Fruit fly (Drosophila melanogaster) whole organism, embryonic: Measurements from ENCODE around the gene CG33267.

Experiments used
- Aef1 ChIP-seq: fragments of 200-800 bp; sonication (Bioruptor generic); IDR thresholded peaks from 3 replicates; pipeline ENCODE4 v1.3.6; 2022; ENCODE audit warnings: missing biosample characterization, missing genetic modification characterization
- Antp ChIP-seq: fragments of 200-800 bp; sonication (Bioruptor generic); optimal IDR thresholded peaks from 3 replicates; lab custom pipeline; 2016; ENCODE audit warnings: missing biosample characterization, missing genetic modification characterization
- Bdp1 ChIP-seq: fragments of 200-800 bp; sonication (Bioruptor generic); optimal IDR thresholded peaks from 3 replicates; lab custom pipeline; 2016; ENCODE audit warnings: missing biosample characterization, missing genetic modification characterization
- CG1024 ChIP-seq: fragments of 200-800 bp; sonication (Bioruptor generic); IDR thresholded peaks from 2 replicates; pipeline ENCODE4 v1.3.6; 2022; ENCODE audit warnings: missing biosample characterization, missing genetic modification characterization
- CG10267 ChIP-seq: fragments of 200-800 bp; sonication (Bioruptor generic); optimal IDR thresholded peaks from 2 replicates; lab custom pipeline; 2018; ENCODE audit warnings: missing biosample characterization, mild to moderate bottlenecking, missing genetic modification characterization, moderate library complexity
- CG10462 ChIP-seq: fragments of 200-800 bp; sonication (Bioruptor generic); optimal IDR thresholded peaks from 2 replicates; lab custom pipeline; 2016; ENCODE audit warnings: missing biosample characterization, missing genetic modification characterization
- CG11085 ChIP-seq: fragments of 200-800 bp; sonication (Bioruptor generic); IDR thresholded peaks from 2 replicates; pipeline ENCODE4 v1.3.6; 2022; ENCODE audit warnings: missing biosample characterization, missing genetic modification characterization
- CG11247 ChIP-seq: fragments of 200-800 bp; sonication (Bioruptor generic); IDR thresholded peaks from 2 replicates; pipeline ENCODE4 v1.3.6; 2022; ENCODE audit warnings: missing biosample characterization, missing genetic modification characterization
- CG11504 ChIP-seq: fragments of 200-800 bp; sonication (Bioruptor generic); optimal IDR thresholded peaks from 3 replicates; lab custom pipeline; 2019; ENCODE audit warnings: missing biosample characterization, mild to moderate bottlenecking, missing genetic modification characterization, moderate library complexity
- CG12744 ChIP-seq: fragments of 200-800 bp; sonication (Bioruptor generic); optimal IDR thresholded peaks from 2 replicates; lab custom pipeline; 2016; ENCODE audit warnings: missing biosample characterization, missing genetic modification characterization
- CG17385 ChIP-seq: fragments of 200-800 bp; sonication (Bioruptor generic); optimal IDR thresholded peaks from 3 replicates; lab custom pipeline; 2018; ENCODE audit warnings: missing biosample characterization, mild to moderate bottlenecking, missing genetic modification characterization
- CG18476 ChIP-seq: fragments of 200-800 bp; sonication (Bioruptor generic); optimal IDR thresholded peaks from 2 replicates; lab custom pipeline; 2016; ENCODE audit warnings: missing biosample characterization, mild to moderate bottlenecking, missing genetic modification characterization
- CG34422 ChIP-seq: fragments of 200-800 bp; sonication (Bioruptor generic); IDR thresholded peaks from 3 replicates; pipeline ENCODE4 v1.3.6; 2022; ENCODE audit warnings: missing biosample characterization, missing genetic modification characterization
- CG4360 ChIP-seq: fragments of 200-800 bp; sonication (Bioruptor generic); IDR thresholded peaks from 2 replicates; pipeline ENCODE4 v1.3.6; 2022; ENCODE audit warnings: missing biosample characterization, missing genetic modification characterization
- CG4820 ChIP-seq: fragments of 200-800 bp; sonication (Bioruptor generic); optimal IDR thresholded peaks from 3 replicates; lab custom pipeline; 2016; ENCODE audit warnings: missing biosample characterization, missing genetic modification characterization
- CG7745 ChIP-seq: fragments of 200-800 bp; sonication (Bioruptor generic); optimal IDR thresholded peaks from 2 replicates; lab custom pipeline; 2018; ENCODE audit warnings: missing biosample characterization, mild to moderate bottlenecking, missing genetic modification characterization, moderate library complexity
- CG8478 ChIP-seq: fragments of >200 bp; optimal IDR thresholded peaks from 2 replicates; lab custom pipeline; 2018
- CG8924 ChIP-seq: fragments of 200-800 bp; optimal IDR thresholded peaks from 3 replicates; lab custom pipeline; 2019; ENCODE audit warnings: missing biosample characterization, mild to moderate bottlenecking, missing genetic modification characterization, moderate library complexity
- CG8944 ChIP-seq: fragments of 200-800 bp; sonication (Bioruptor generic); optimal IDR thresholded peaks from 3 replicates; lab custom pipeline; 2016; ENCODE audit warnings: missing biosample characterization, missing genetic modification characterization
- CG9876 ChIP-seq: fragments of 200-800 bp; sonication (Bioruptor generic); optimal IDR thresholded peaks from 2 replicates; lab custom pipeline; 2016; ENCODE audit warnings: missing biosample characterization, missing genetic modification characterization
- CG9932 ChIP-seq: fragments of 200-800 bp; sonication (Bioruptor generic); IDR thresholded peaks from 2 replicates; pipeline ENCODE4 v1.3.6; 2022; ENCODE audit warnings: missing biosample characterization, missing genetic modification characterization
- CTCF ChIP-seq: fragments of 200-800 bp; sonication (Bioruptor generic); optimal IDR thresholded peaks from 2 replicates; lab custom pipeline; 2017; ENCODE audit warnings: missing biosample characterization, mild to moderate bottlenecking, missing genetic modification characterization, moderate library complexity
- Camta ChIP-seq: fragments of 200-800 bp; sonication (Bioruptor generic); optimal IDR thresholded peaks from 2 replicates; lab custom pipeline; 2016; ENCODE audit warnings: missing biosample characterization, missing genetic modification characterization
- CoRest ChIP-seq: fragments of 200-800 bp; sonication (Bioruptor generic); optimal IDR thresholded peaks from 3 replicates; lab custom pipeline; 2018; ENCODE audit warnings: missing biosample characterization, mild to moderate bottlenecking, missing genetic modification characterization, moderate library complexity
- Hsf ChIP-seq: fragments of 200-800 bp; sonication (Bioruptor generic); optimal IDR thresholded peaks from 3 replicates; lab custom pipeline; 2016; ENCODE audit warnings: missing biosample characterization, missing genetic modification characterization
- Lpt ChIP-seq: fragments of >200 bp; optimal IDR thresholded peaks from 2 replicates; lab custom pipeline; 2018; ENCODE audit warnings: missing biosample characterization, missing genetic modification characterization
- Med ChIP-seq: fragments of 200-800 bp; sonication (Bioruptor generic); peaks from one replicate; lab custom pipeline; 2016; ENCODE audit warnings: missing biosample characterization, missing genetic modification characterization, mild to moderate bottlenecking, inconsistent platforms, moderate library complexity
- NFAT ChIP-seq: fragments of 200-800 bp; sonication (Bioruptor generic); IDR thresholded peaks from 2 replicates; pipeline ENCODE4 v1.3.6; 2022; ENCODE audit warnings: missing biosample characterization, missing genetic modification characterization
- Nf-YB ChIP-seq: fragments of 200-800 bp; sonication (Bioruptor generic); optimal IDR thresholded peaks from 3 replicates; lab custom pipeline; 2019; ENCODE audit warnings: missing biosample characterization, mild to moderate bottlenecking, missing genetic modification characterization, moderate library complexity
- Pdp1 ChIP-seq, 2 experiments: fragments of 200-800 bp; sonication (Bioruptor generic); optimal IDR thresholded peaks; 3 replicates each; lab custom pipeline; 2016; ENCODE audit warnings: missing biosample characterization in 2 of 2, missing genetic modification characterization in 2 of 2, mild to moderate bottlenecking in 1 of 2, moderate library complexity in 1 of 2
- TFAM ChIP-seq: fragments of 200-800 bp; sonication (Bioruptor generic); optimal IDR thresholded peaks from 2 replicates; lab custom pipeline; 2017; ENCODE audit warnings: missing biosample characterization, missing genetic modification characterization, inconsistent platforms
- aop ChIP-seq: fragments of 200-800 bp; sonication (Bioruptor generic); IDR thresholded peaks from 2 replicates; pipeline ENCODE4 v1.3.6; 2022; ENCODE audit warnings: missing biosample characterization, missing genetic modification characterization
- ato ChIP-seq: fragments of 200-800 bp; sonication (Bioruptor generic); IDR thresholded peaks from 2 replicates; pipeline ENCODE4 v1.3.6; 2022; ENCODE audit warnings: missing biosample characterization, missing genetic modification characterization; ENCODE audit not compliant: partially characterized antibody
- bcd ChIP-seq: fragments of 200-800 bp; sonication (Bioruptor generic); optimal IDR thresholded peaks from 2 replicates; lab custom pipeline; 2017; ENCODE audit warnings: missing biosample characterization, mild to moderate bottlenecking, missing genetic modification characterization
- chif ChIP-seq, 2 experiments: fragments of 200-800 bp; sonication (Bioruptor generic); optimal IDR thresholded peaks; 3 replicates each; lab custom pipeline; 2016; ENCODE audit warnings: missing biosample characterization in 2 of 2, missing genetic modification characterization in 2 of 2
- corto ChIP-seq: fragments of 200-800 bp; sonication (Bioruptor generic); optimal IDR thresholded peaks from 2 replicates; lab custom pipeline; 2016; ENCODE audit warnings: missing biosample characterization, mild to moderate bottlenecking, missing genetic modification characterization, moderate library complexity
- crc ChIP-seq: fragments of 200-800 bp; sonication (Bioruptor generic); optimal IDR thresholded peaks from 2 replicates; lab custom pipeline; 2016; ENCODE audit warnings: missing biosample characterization, missing genetic modification characterization
- dati ChIP-seq: fragments of 200-800 bp; sonication (Bioruptor generic); IDR thresholded peaks from 2 replicates; pipeline ENCODE4 v1.3.6; 2022; ENCODE audit warnings: missing biosample characterization, missing genetic modification characterization
- insv ChIP-seq, 2 experiments: fragments of 200-800 bp; sonication (Bioruptor generic); optimal IDR thresholded peaks; 3 replicates each; lab custom pipeline; 2016 to 2018; ENCODE audit warnings: missing biosample characterization in 2 of 2, missing genetic modification characterization in 2 of 2
- kay ChIP-seq: fragments of 200-800 bp; sonication (Bioruptor generic); optimal IDR thresholded peaks from 2 replicates; lab custom pipeline; 2016; ENCODE audit warnings: missing biosample characterization, missing genetic modification characterization
- luna ChIP-seq: fragments of 200-800 bp; sonication (Bioruptor generic); optimal IDR thresholded peaks from 2 replicates; lab custom pipeline; 2016; ENCODE audit warnings: missing biosample characterization, missing genetic modification characterization
- org-1 ChIP-seq: fragments of 200-800 bp; sonication (Bioruptor generic); optimal IDR thresholded peaks from 2 replicates; lab custom pipeline; 2017; ENCODE audit warnings: missing biosample characterization, missing genetic modification characterization
- pfk ChIP-seq: fragments of 200-800 bp; sonication (Bioruptor generic); optimal IDR thresholded peaks from 2 replicates; lab custom pipeline; 2018; ENCODE audit warnings: missing biosample characterization, mild to moderate bottlenecking, missing genetic modification characterization, moderate library complexity
- pnt ChIP-seq: fragments of 200-800 bp; sonication (Bioruptor generic); optimal IDR thresholded peaks from 3 replicates; lab custom pipeline; 2016; ENCODE audit warnings: missing biosample characterization, missing genetic modification characterization
- pzg ChIP-seq: fragments of 200-800 bp; sonication (Bioruptor generic); optimal IDR thresholded peaks from 3 replicates; lab custom pipeline; 2018; ENCODE audit warnings: missing biosample characterization, mild to moderate bottlenecking, missing genetic modification characterization, moderate library complexity
- repo ChIP-seq: fragments of 200-800 bp; sonication (Bioruptor generic); optimal IDR thresholded peaks from 2 replicates; lab custom pipeline; 2016; ENCODE audit warnings: missing biosample characterization, missing genetic modification characterization
- ro ChIP-seq: fragments of 200-800 bp; sonication (Bioruptor generic); IDR thresholded peaks from 2 replicates; pipeline ENCODE4 v1.3.6; 2022; ENCODE audit warnings: missing biosample characterization, missing genetic modification characterization
- sd ChIP-seq: fragments of 200-800 bp; sonication (Bioruptor generic); optimal IDR thresholded peaks from 3 replicates; lab custom pipeline; 2018; ENCODE audit warnings: missing biosample characterization, mild to moderate bottlenecking, missing genetic modification characterization, moderate library complexity
- sens ChIP-seq: fragments of 200-800 bp; sonication (Bioruptor generic); peaks from one replicate; lab custom pipeline; 2016; ENCODE audit warnings: missing biosample characterization, missing genetic modification characterization
- sna ChIP-seq: fragments of 200-800 bp; sonication (Bioruptor generic); IDR thresholded peaks from 2 replicates; pipeline ENCODE4 v1.3.6; 2022; ENCODE audit warnings: missing biosample characterization, missing genetic modification characterization; ENCODE audit not compliant: partially characterized antibody
- twi ChIP-seq: fragments of 200-800 bp; optimal IDR thresholded peaks from 2 replicates; lab custom pipeline; 2019; ENCODE audit warnings: missing biosample characterization, mild to moderate bottlenecking, missing genetic modification characterization, moderate library complexity
- zen ChIP-seq: fragments of 200-800 bp; sonication (Bioruptor generic); optimal IDR thresholded peaks from 3 replicates; lab custom pipeline; 2018; ENCODE audit warnings: missing biosample characterization, mild to moderate bottlenecking, missing genetic modification characterization, moderate library complexity

The CG33267 gene

dm6 chr3L:11552996-11553671 is 11.1 kb upstream of the CG33267 start (continued):
- TF ChIP-seq pzg (peak; percentile 28), Camta (no peak), CG17385 (GFP tag; lab: Kevin White, UChicago) (peak; percentile 26), CG7745 (tag; lab: Kevin White, UChicago) (no peak), pfk (GFP tag; lab: Kevin White, UChicago) (peak; percentile 5), luna (no peak), aop (GFP tag; lab: Robert Waterston, UW) (no peak), CG11504 (peak; percentile 100), pnt (GFP tag; lab: Kevin White, UChicago) (no peak), dati (GFP tag; lab: Robert Waterston, UW) (no peak), CG11247 (GFP tag; lab: Robert Waterston, UW) (peak; percentile 42; the same call in 1 of the 2 replicates), CoRest (tag; lab: Kevin White, UChicago) (no peak), crc (no peak), CG8924 (tag; lab: Kevin White, UChicago) (peak; percentile 29), zen (tag; lab: Kevin White, UChicago) (no peak), twi (tag; lab: Kevin White, UChicago) (no peak), CG10267 (tag; lab: Kevin White, UChicago) (peak; percentile 21), Pdp1 (GFP tag; optimal IDR thresholded peaks at IDR 0.05; lab: Kevin White, UChicago) (no peak), Nf-YB (GFP tag; lab: Kevin White, UChicago) (peak; percentile 47), sna (GFP tag; lab: Robert Waterston, UW) (peak; percentile 82), CG8478 (lab: Kevin White, UChicago) (peak; percentile 93), Aef1 (GFP tag; lab: Robert Waterston, UW) (peak; percentile 70), CG8944 (GFP tag; lab: Kevin White, UChicago) (no peak), Med (GFP tag; lab: Kevin White, UChicago) (peak; percentile 92), CG9932 (peak; percentile 19; the same call in 1 of the 2 replicates), NFAT (GFP tag; lab: Robert Waterston, UW) (peak; percentile 61; the same call in 1 of the 2 replicates), CG4820 (GFP tag; lab: Kevin White, UChicago) (no peak), Hsf (GFP tag; lab: Kevin White, UChicago) (no peak), Bdp1 (no peak), bcd (no peak), kay (GFP tag; lab: Kevin White, UChicago) (no peak), sd (peak; percentile 57), CG1024 (GFP tag; lab: Robert Waterston, UW) (0 out of 2 replicates have a peak, but pooled peaks have one; percentile 6), CG9876 (GFP tag; lab: Kevin White, UChicago) (no peak), insv (GFP tag; optimal IDR thresholded peaks at IDR 0.05; lab: Kevin White, UChicago) (no peak), Lpt (GFP tag; lab: Kevin White, UChicago) (no peak), repo (no peak), CG34422 (GFP tag; lab: Robert Waterston, UW) (peak; percentile 51; the same call in 2 of the 3 replicates), CG10462 (no peak), Antp (no peak), ato (GFP tag; lab: Robert Waterston, UW) (peak; percentile 15; the same call in 1 of the 2 replicates), corto (GFP tag; lab: Kevin White, UChicago) (peak; percentile 70), sens (GFP tag; lab: Kevin White, UChicago) (peak; percentile 76), ro (GFP tag; lab: Robert Waterston, UW) (no peak), CTCF (peak; percentile 14), TFAM (GFP tag; lab: Kevin White, UChicago) (no peak), CG4360 (GFP tag; lab: Robert Waterston, UW) (peak; percentile 98), org-1 (GFP tag; lab: Kevin White, UChicago) (peak; percentile 17), CG11085 (no peak), CG18476 (GFP tag; lab: Kevin White, UChicago) (no peak), CG12744 (GFP tag; lab: Kevin White, UChicago) (no peak), chif (GFP tag; optimal IDR thresholded peaks at IDR 0.05; lab: Kevin White, UChicago) (no peak)
